Worm (Caenorhabditis elegans) whole organism, mixed stage, embryonic: Measurements from ENCODE around the gene shc-3.
A peak's percentile ranks its signal among the peaks of the same experiment; 100 is the strongest.

ENCODE experiments used
- M03D4.4 ChIP-seq: sonication (generic microtip); optimal IDR thresholded peaks from 2 replicates; lab custom pipeline; 2017; ENCODE audit warnings: mild to moderate bottlenecking, missing genetic modification characterization, missing compliant biosample characterization
- bed-3 ChIP-seq: fragments of 200-800 bp; sonication (Bioruptor generic); optimal IDR thresholded peaks from 3 replicates; lab custom pipeline; 2018; ENCODE audit warnings: mild to moderate bottlenecking, missing genetic modification characterization, moderate library complexity, missing compliant biosample characterization
- blmp-1 ChIP-seq: fragments of 150-350 bp; optimal IDR thresholded peaks from 2 replicates; lab custom pipeline; 2014; ENCODE audit warnings: missing biosample characterization, missing genetic modification characterization
- ceh-39 ChIP-seq: fragments of 150-350 bp; optimal IDR thresholded peaks from 2 replicates; lab custom pipeline; 2014; ENCODE audit warnings: missing biosample characterization, missing genetic modification characterization
- ceh-43 ChIP-seq: fragments of 200-800 bp; sonication (Bioruptor generic); optimal IDR thresholded peaks from 2 replicates; lab custom pipeline; 2018; ENCODE audit warnings: mild to moderate bottlenecking, missing genetic modification characterization, moderate library complexity, missing compliant biosample characterization
- ceh-83 ChIP-seq: fragments of 200-800 bp; sonication (Bioruptor generic); optimal IDR thresholded peaks from 2 replicates; lab custom pipeline; 2018; ENCODE audit warnings: mild to moderate bottlenecking, missing genetic modification characterization, missing compliant biosample characterization
- ces-1 ChIP-seq: fragments of 150-350 bp; optimal IDR thresholded peaks from 2 replicates; lab custom pipeline; 2014; ENCODE audit warnings: missing biosample characterization, missing genetic modification reagents, missing genetic modification characterization
- drap-1 ChIP-seq: fragments of 200-800 bp; sonication (Bioruptor generic); optimal IDR thresholded peaks from 3 replicates; lab custom pipeline; 2018; ENCODE audit warnings: mild to moderate bottlenecking, missing genetic modification characterization, missing compliant biosample characterization
- elt-1 ChIP-seq: sonication (generic microtip); optimal IDR thresholded peaks from 2 replicates; lab custom pipeline; 2017; ENCODE audit warnings: missing genetic modification characterization, mild to moderate bottlenecking, missing compliant biosample characterization, antibody characterized with exemption, moderate library complexity, borderline replicate concordance; ENCODE audit not compliant: insufficient read depth
- elt-3 ChIP-seq: fragments of 150-350 bp; optimal IDR thresholded peaks from 2 replicates; lab custom pipeline; 2014; ENCODE audit warnings: missing biosample characterization, missing genetic modification characterization
- flh-1 ChIP-seq: fragments of 200-800 bp; sonication (Bioruptor generic); optimal IDR thresholded peaks from 2 replicates; lab custom pipeline; 2018; ENCODE audit warnings: mild to moderate bottlenecking, missing genetic modification characterization, moderate library complexity, missing compliant biosample characterization
- ham-2 ChIP-seq: fragments of 200-800 bp; sonication (Bioruptor generic); optimal IDR thresholded peaks from 2 replicates; lab custom pipeline; 2018; ENCODE audit warnings: mild to moderate bottlenecking, missing genetic modification characterization, missing compliant biosample characterization
- hlh-1 ChIP-seq: fragments of 150-350 bp; optimal IDR thresholded peaks from 2 replicates; lab custom pipeline; 2014; ENCODE audit warnings: missing biosample characterization, missing genetic modification reagents, missing genetic modification characterization
- lin-13 ChIP-seq: fragments of 150-350 bp; optimal IDR thresholded peaks from 2 replicates; lab custom pipeline; 2014; ENCODE audit warnings: missing biosample characterization, missing genetic modification characterization
- lin-32 ChIP-seq: fragments of 200-800 bp; sonication (Bioruptor generic); optimal IDR thresholded peaks from 2 replicates; lab custom pipeline; 2018; ENCODE audit warnings: mild to moderate bottlenecking, missing genetic modification characterization, missing compliant biosample characterization
- lsy-2 ChIP-seq: fragments of 150-350 bp; optimal IDR thresholded peaks from 2 replicates; lab custom pipeline; 2014; ENCODE audit warnings: missing biosample characterization, missing genetic modification characterization
- mab-5 ChIP-seq: fragments of 150-350 bp; optimal IDR thresholded peaks from 2 replicates; lab custom pipeline; 2014; ENCODE audit warnings: missing biosample characterization, missing genetic modification characterization
- mep-1 ChIP-seq: fragments of 150-350 bp; optimal IDR thresholded peaks from 2 replicates; lab custom pipeline; 2017; ENCODE audit warnings: missing biosample characterization, missing genetic modification reagents, missing genetic modification characterization, inconsistent platforms
- mls-2 ChIP-seq: sonication (generic microtip); optimal IDR thresholded peaks from 2 replicates; lab custom pipeline; 2016; ENCODE audit warnings: mild to moderate bottlenecking, missing genetic modification characterization, moderate library complexity, missing compliant biosample characterization
- nhr-12 ChIP-seq: fragments of 150-350 bp; optimal IDR thresholded peaks from 2 replicates; lab custom pipeline; 2014; ENCODE audit warnings: missing biosample characterization, missing genetic modification characterization
- nhr-2 ChIP-seq: fragments of 150-350 bp; optimal IDR thresholded peaks from 2 replicates; lab custom pipeline; 2014; ENCODE audit warnings: missing biosample characterization, missing genetic modification characterization
- nhr-237 ChIP-seq: fragments of 150-350 bp; optimal IDR thresholded peaks from 2 replicates; lab custom pipeline; 2014; ENCODE audit warnings: missing biosample characterization, missing genetic modification characterization
- nhr-28 ChIP-seq: fragments of 150-350 bp; optimal IDR thresholded peaks from 2 replicates; lab custom pipeline; 2014; ENCODE audit warnings: missing biosample characterization, missing genetic modification characterization
- nhr-76 ChIP-seq: sonication (generic microtip); optimal IDR thresholded peaks from 2 replicates; lab custom pipeline; 2017; ENCODE audit warnings: missing biosample characterization, missing genetic modification characterization
- sem-2 ChIP-seq: fragments of 200-800 bp; sonication (Bioruptor generic); optimal IDR thresholded peaks from 2 replicates; lab custom pipeline; 2018; ENCODE audit warnings: mild to moderate bottlenecking, missing genetic modification characterization, missing compliant biosample characterization
- snpc-4 ChIP-seq: fragments of 150-350 bp; optimal IDR thresholded peaks from 2 replicates; lab custom pipeline; 2014; ENCODE audit warnings: missing biosample characterization, missing genetic modification characterization
- sptf-1 ChIP-seq: sonication (generic microtip); optimal IDR thresholded peaks from 2 replicates; lab custom pipeline; 2017; ENCODE audit warnings: mild to moderate bottlenecking, missing genetic modification characterization, moderate library complexity, missing compliant biosample characterization
- unc-120 ChIP-seq: sonication (generic microtip); optimal IDR thresholded peaks from 2 replicates; lab custom pipeline; 2017; ENCODE audit warnings: missing genetic modification characterization, missing compliant biosample characterization; ENCODE audit not compliant: poor library complexity, severe bottlenecking
- unc-39 ChIP-seq: fragments of 150-350 bp; optimal IDR thresholded peaks from 2 replicates; lab custom pipeline; 2014; ENCODE audit warnings: missing biosample characterization, missing genetic modification characterization
- unc-62 ChIP-seq: fragments of 150-350 bp; optimal IDR thresholded peaks from 2 replicates; lab custom pipeline; 2014; ENCODE audit warnings: missing biosample characterization, missing genetic modification reagents, missing genetic modification characterization

Gene shc-3

ce11 chrX:13714710-13715109, 2.6 kb upstream of the shc-3 start:
- TF ChIP-seq sem-2 (GFP tag; lab: Kevin White, UChicago) (no peak), nhr-237 (tag; lab: Kevin White, UChicago) (no peak)

ce11 chrX:13716313-13716712, 1.0 kb upstream of the shc-3 start:
- no peak for TF ChIP-seq elt-3 (tag; lab: Kevin White, UChicago)
- TF ChIP-seq hlh-1 (tag; lab: Kevin White, UChicago), result peak; percentile 9
- no peak for TF ChIP-seq mls-2 (tag; lab: Kevin White, UChicago)
- TF ChIP-seq ceh-83 (GFP tag; lab: Kevin White, UChicago), result no peak

ce11 chrX:13722821-13723220, 5.5 kb downstream of the shc-3 start, which contains the start of gene poml-1:
Gene poml-1, minus strand, starts transcription at chrX:13722921.
- TF ChIP-seq ham-2 (GFP tag; lab: Kevin White, UChicago), result no peak
- TF ChIP-seq mep-1 (tag; lab: Kevin White, UChicago), result no peak
- no peak for TF ChIP-seq unc-39
- TF ChIP-seq snpc-4, result no peak
- TF ChIP-seq sem-2 (GFP tag; lab: Kevin White, UChicago), result no peak
- TF ChIP-seq, all 35 proteins: peak for 0

ce11 chrX:13724364-13724763, 7.0 kb downstream of the shc-3 start, which contains the start of gene K11E4.6:
Gene K11E4.6, plus strand, starts transcription at chrX:13724664.
- TF ChIP-seq mep-1 (tag; lab: Kevin White, UChicago) (no peak), nhr-12 (tag; lab: Kevin White, UChicago) (no peak), drap-1 (GFP tag; lab: Kevin White, UChicago) (no peak), flh-1 (GFP tag; lab: Kevin White, UChicago) (no peak), hlh-1 (tag; lab: Kevin White, UChicago) (no peak), nhr-28 (tag; lab: Kevin White, UChicago) (no peak), ceh-83 (GFP tag; lab: Kevin White, UChicago) (no peak), unc-39 (no peak), M03D4.4 (no peak)

ce11 chrX:13726285-13726684, 8.9 kb downstream of the shc-3 start:
- TF ChIP-seq ham-2 (GFP tag; lab: Kevin White, UChicago) (no peak), unc-120 (tag; lab: Kevin White, UChicago) (no peak), lin-32 (no peak), mls-2 (tag; lab: Kevin White, UChicago) (no peak), nhr-237 (tag; lab: Kevin White, UChicago) (no peak), unc-39 (no peak), ceh-43 (GFP tag; lab: Kevin White, UChicago) (no peak), elt-3 (tag; lab: Kevin White, UChicago) (no peak), nhr-2 (tag; lab: Kevin White, UChicago) (no peak), mab-5 (no peak), bed-3 (GFP tag; lab: Kevin White, UChicago) (no peak), sptf-1 (tag; lab: Kevin White, UChicago) (no peak), nhr-76 (no peak), flh-1 (GFP tag; lab: Kevin White, UChicago) (no peak), unc-62 (GFP tag; lab: Kevin White, UChicago) (no peak), ceh-39 (tag; lab: Kevin White, UChicago) (no peak), elt-1 (tag; lab: Kevin White, UChicago) (no peak), snpc-4 (no peak), M03D4.4 (no peak)

- no peak for TF ChIP-seq blmp-1 (tag; lab: Kevin White, UChicago)
- TF ChIP-seq unc-62 (GFP tag; lab: Kevin White, UChicago), result peak; percentile 16
- peak; percentile 63 for TF ChIP-seq mep-1 (tag; lab: Kevin White, UChicago)
- TF ChIP-seq lin-13 (tag; lab: Kevin White, UChicago), result peak; percentile 62
- TF ChIP-seq sem-2 (GFP tag; lab: Kevin White, UChicago), result no peak
- TF ChIP-seq ces-1, result peak; percentile 33
- peak; percentile 33 for TF ChIP-seq lsy-2 (tag; lab: Kevin White, UChicago)
- TF ChIP-seq hlh-1 (tag; lab: Kevin White, UChicago), result peak; percentile 47
- peak; percentile 84 for TF ChIP-seq ceh-39 (tag; lab: Kevin White, UChicago)
- TF ChIP-seq elt-3 (tag; lab: Kevin White, UChicago), result no peak
- peak; percentile 11 for TF ChIP-seq nhr-2 (tag; lab: Kevin White, UChicago)
Measured at ce11 chrX:13726874-13727343, 9.6 kb downstream of the shc-3 start, which contains the start of gene pix-1. Gene pix-1, plus strand, starts transcription at chrX:13727293.
